Worm (Caenorhabditis elegans) whole organism, L1 larva: Measurements from ENCODE around the gene nlp-24.
A peak's percentile ranks its signal among the peaks of the same experiment; 100 is the strongest.

Experiments
- alr-1 ChIP-seq: fragments of 200-800 bp; sonication (Bioruptor generic); optimal IDR thresholded peaks from 2 replicates; lab custom pipeline; 2018; ENCODE audit warnings: borderline replicate concordance, mild to moderate bottlenecking, missing genetic modification characterization, missing compliant biosample characterization
- aly-2 ChIP-seq: fragments of 150-350 bp; optimal IDR thresholded peaks from 2 replicates; lab custom pipeline; 2014; ENCODE audit warnings: missing biosample characterization, missing genetic modification characterization
- ama-1 ChIP-seq: fragments of 150-350 bp; optimal IDR thresholded peaks from 2 replicates; lab custom pipeline; 2014
- blmp-1 ChIP-seq: fragments of 150-350 bp; optimal IDR thresholded peaks from 2 replicates; lab custom pipeline; 2014; ENCODE audit warnings: missing biosample characterization, missing genetic modification characterization
- dsc-1 ChIP-seq: sonication (generic microtip); optimal IDR thresholded peaks from 2 replicates; lab custom pipeline; 2016; ENCODE audit warnings: mild to moderate bottlenecking, missing genetic modification characterization, missing compliant biosample characterization
- egl-27 ChIP-seq, 2 experiments: fragments of 150-350 bp in 1 of 2; sonication (generic microtip); optimal IDR thresholded peaks; 3 replicates each; lab custom pipeline; 2017 to 2018; ENCODE audit warnings: missing biosample characterization in 2 of 2, missing genetic modification characterization in 2 of 2, missing genetic modification reagents in 2 of 2
- elt-2 ChIP-seq: sonication (generic microtip); optimal IDR thresholded peaks from 2 replicates; lab custom pipeline; 2016; ENCODE audit warnings: missing genetic modification characterization, mild to moderate bottlenecking, inconsistent platforms, missing compliant biosample characterization, missing genetic modification reagents
- elt-3 ChIP-seq, 6 experiments: fragments of 150-350 bp in 1 of 6; sonication (generic microtip); optimal IDR thresholded peaks; 2 replicates each; lab custom pipeline; 2017 to 2018; ENCODE audit warnings: missing biosample characterization in 6 of 6, missing genetic modification characterization in 6 of 6, inconsistent platforms in 1 of 6
- fkh-8 ChIP-seq: sonication (generic microtip); optimal IDR thresholded peaks from 2 replicates; lab custom pipeline; 2016; ENCODE audit warnings: mild to moderate bottlenecking, missing genetic modification characterization, missing compliant biosample characterization
- fos-1 ChIP-seq: fragments of 150-350 bp; optimal IDR thresholded peaks from 2 replicates; lab custom pipeline; 2014; ENCODE audit warnings: missing biosample characterization, missing genetic modification characterization
- grh-1 ChIP-seq: fragments of 200-800 bp; sonication (Bioruptor generic); IDR thresholded peaks from 2 replicates; pipeline ENCODE4 v1.3.6; 2022; ENCODE audit warnings: missing genetic modification reagents, missing genetic modification characterization, missing compliant biosample characterization
- hlh-17 ChIP-seq: fragments of 200-800 bp; sonication (Bioruptor generic); optimal IDR thresholded peaks from 2 replicates; lab custom pipeline; 2018; ENCODE audit warnings: missing genetic modification characterization, mild to moderate bottlenecking, missing compliant biosample characterization, moderate library complexity, borderline replicate concordance
- isw-1 ChIP-seq: fragments of 200-800 bp; sonication (Bioruptor generic); IDR thresholded peaks from 2 replicates; pipeline ENCODE4 v1.3.6; 2022; ENCODE audit warnings: missing genetic modification characterization, missing compliant biosample characterization
- jun-1 ChIP-seq: fragments of 150-350 bp; optimal IDR thresholded peaks from 2 replicates; lab custom pipeline; 2014; ENCODE audit warnings: missing biosample characterization, missing genetic modification reagents, missing genetic modification characterization
- lin-14 ChIP-seq: fragments of 200-800 bp; sonication (Bioruptor generic); optimal IDR thresholded peaks from 2 replicates; lab custom pipeline; 2018; ENCODE audit warnings: mild to moderate bottlenecking, missing genetic modification characterization, moderate library complexity, missing compliant biosample characterization
- mab-9 ChIP-seq: fragments of 200-800 bp; sonication (Bioruptor generic); IDR thresholded peaks from 2 replicates; pipeline ENCODE4 v1.3.6; 2022; ENCODE audit warnings: missing genetic modification reagents, missing genetic modification characterization, missing compliant biosample characterization
- nhr-12 ChIP-seq: sonication (generic microtip); optimal IDR thresholded peaks from 2 replicates; lab custom pipeline; 2017; ENCODE audit warnings: missing biosample characterization, missing genetic modification characterization
- nhr-19 ChIP-seq: fragments of 200-800 bp; sonication (Bioruptor generic); conservative IDR thresholded peaks from 2 replicates; pipeline ENCODE4 v1.3.6; 2022; ENCODE audit warnings: missing genetic modification characterization, missing compliant biosample characterization
- nhr-237 ChIP-seq: fragments of 150-350 bp; optimal IDR thresholded peaks from 2 replicates; lab custom pipeline; 2014; ENCODE audit warnings: missing biosample characterization, missing genetic modification characterization
- nhr-28 ChIP-seq: fragments of 150-350 bp; optimal IDR thresholded peaks from 2 replicates; lab custom pipeline; 2014; ENCODE audit warnings: missing biosample characterization, missing genetic modification characterization
- nhr-47 ChIP-seq: sonication (generic microtip); optimal IDR thresholded peaks from 2 replicates; lab custom pipeline; 2016; ENCODE audit warnings: mild to moderate bottlenecking, missing genetic modification characterization, moderate library complexity, missing compliant biosample characterization
- nhr-71 ChIP-seq: sonication (generic microtip); optimal IDR thresholded peaks from 2 replicates; lab custom pipeline; 2016; ENCODE audit warnings: mild to moderate bottlenecking, missing genetic modification characterization, moderate library complexity, missing compliant biosample characterization
- nhr-85 ChIP-seq: sonication (generic microtip); peaks from one replicate; lab custom pipeline; 2016; ENCODE audit warnings: missing genetic modification characterization, inconsistent platforms, missing compliant biosample characterization
- skn-1 ChIP-seq: fragments of 150-350 bp; optimal IDR thresholded peaks from 2 replicates; lab custom pipeline; 2014; ENCODE audit warnings: missing biosample characterization, missing genetic modification characterization
- snu-23 ChIP-seq: sonication (generic microtip); optimal IDR thresholded peaks from 2 replicates; lab custom pipeline; 2016; ENCODE audit warnings: missing genetic modification characterization, missing compliant biosample characterization
- sptf-1 ChIP-seq: fragments of 150-350 bp; optimal IDR thresholded peaks from 2 replicates; lab custom pipeline; 2014; ENCODE audit warnings: missing biosample characterization, missing genetic modification characterization
- sup-37 ChIP-seq: fragments of 200-800 bp; sonication (Bioruptor generic); optimal IDR thresholded peaks from 2 replicates; lab custom pipeline; 2018; ENCODE audit warnings: mild to moderate bottlenecking, missing genetic modification characterization, missing compliant biosample characterization
- tlp-1 ChIP-seq: fragments of 150-350 bp; optimal IDR thresholded peaks from 2 replicates; lab custom pipeline; 2014; ENCODE audit warnings: missing biosample characterization, missing genetic modification characterization
- zag-1 ChIP-seq: fragments of 150-350 bp; optimal IDR thresholded peaks from 2 replicates; lab custom pipeline; 2014; ENCODE audit warnings: missing biosample characterization, missing genetic modification characterization
- ztf-11 ChIP-seq, 2 experiments: sonication (generic microtip); optimal IDR thresholded peaks; 2 replicates each; lab custom pipeline; 2016 to 2017; ENCODE audit warnings: missing genetic modification characterization in 2 of 2, missing biosample characterization in 1 of 2, missing compliant biosample characterization in 1 of 2
- ztf-4 ChIP-seq: fragments of 150-350 bp; optimal IDR thresholded peaks from 2 replicates; lab custom pipeline; 2014; ENCODE audit warnings: missing biosample characterization, missing genetic modification characterization

The nlp-24 gene

DNA sequence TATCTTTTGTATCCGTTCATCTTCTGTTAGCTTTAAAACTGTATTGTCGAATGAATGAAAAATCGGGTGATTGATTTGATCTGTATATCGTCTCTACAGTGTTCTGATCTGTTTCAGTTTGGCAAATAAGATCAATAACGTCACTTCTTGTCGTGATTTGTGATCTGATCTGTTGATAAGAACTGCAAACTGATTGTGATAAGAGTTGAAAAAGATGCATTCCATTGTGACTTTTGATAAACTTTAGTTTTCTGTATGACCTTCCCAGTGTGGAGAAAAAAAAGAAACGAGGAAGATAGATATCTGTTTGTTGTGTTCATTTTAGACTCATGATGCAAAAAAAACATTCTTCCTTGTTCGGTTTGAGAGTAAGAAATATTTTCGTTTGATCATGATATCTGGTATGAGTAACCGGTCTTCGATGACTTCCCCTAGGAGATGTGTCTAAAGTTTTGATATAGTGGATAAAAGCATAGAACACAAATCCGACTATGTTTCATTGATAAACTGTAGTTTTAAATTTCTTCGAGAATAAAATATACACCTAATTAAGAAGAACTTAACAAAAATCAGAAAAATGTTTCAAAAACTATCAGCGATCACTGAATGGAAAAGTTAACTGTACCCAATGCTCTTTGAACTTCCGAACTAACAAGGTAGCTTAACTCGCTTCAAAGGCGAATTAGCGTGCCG is 1.2 kb upstream of the nlp-24 start (continued):
- no peak for TF ChIP-seq nhr-12
- TF ChIP-seq grh-1 (GFP tag; lab: Robert Waterston, UW), result no peak
- no peak for TF ChIP-seq mab-9 (GFP tag; lab: Robert Waterston, UW)
- TF ChIP-seq blmp-1 (tag; lab: Kevin White, UChicago), result peak; percentile 5
- no peak for TF ChIP-seq ztf-11 (tag; optimal IDR thresholded peaks at IDR 0.05; lab: Kevin White, UChicago)
- no peak for TF ChIP-seq nhr-28 (tag; lab: Kevin White, UChicago)
- no peak for TF ChIP-seq sptf-1 (tag; lab: Kevin White, UChicago)
- no peak for TF ChIP-seq ztf-4
- TF ChIP-seq zag-1, result no peak
- no peak for TF ChIP-seq fkh-8 (tag; lab: Kevin White, UChicago)
- peak; percentile 49 for TF ChIP-seq snu-23 (GFP tag; lab: Kevin White, UChicago)
- no peak for TF ChIP-seq fos-1 (tag; lab: Kevin White, UChicago)
- peak; percentile 64 for TF ChIP-seq nhr-71 (tag; lab: Kevin White, UChicago)
- TF ChIP-seq elt-2 (tag; lab: Kevin White, UChicago), result peak; percentile 89
- no peak for TF ChIP-seq aly-2 (tag; lab: Kevin White, UChicago)

DNA sequence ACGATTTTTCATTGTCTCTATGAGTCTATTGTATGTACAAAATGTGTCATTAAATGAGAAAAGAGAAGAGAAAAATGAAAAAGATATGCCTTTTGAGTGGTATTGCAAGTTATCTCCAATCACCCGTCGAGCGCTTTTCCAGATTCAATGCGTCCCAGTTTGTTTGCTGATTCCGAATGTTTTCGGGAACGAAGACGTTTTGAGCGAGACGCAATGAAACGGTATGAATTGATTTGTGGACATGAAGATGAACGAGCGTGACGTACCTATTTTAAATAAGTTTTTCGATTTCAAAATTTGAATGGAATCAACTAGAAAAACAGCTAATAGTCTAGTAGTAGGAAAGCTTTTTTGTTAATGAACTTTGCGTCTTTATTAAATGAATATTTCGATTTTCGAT is 637 bp downstream of the nlp-24 start:
- TF ChIP-seq isw-1 (GFP tag; lab: Robert Waterston, UW), result no peak
- TF ChIP-seq ama-1 (lab: Kevin White, UChicago), result peak; percentile 26
- TF ChIP-seq hlh-17 (GFP tag; lab: Kevin White, UChicago), result no peak
- TF ChIP-seq ztf-11 (tag; optimal IDR thresholded peaks at IDR 0.05; lab: Kevin White, UChicago), result no peak
- peak; percentile 62 for TF ChIP-seq nhr-85
- peak in 1 of 6 experiments; percentile 22 for TF ChIP-seq elt-3 (tag; optimal IDR thresholded peaks at IDR 0.05; lab: Kevin White, UChicago)
- TF ChIP-seq jun-1 (tag; lab: Kevin White, UChicago), result no peak
- no peak for TF ChIP-seq nhr-237
- no peak for TF ChIP-seq alr-1 (tag; lab: Kevin White, UChicago)
- no peak for TF ChIP-seq sup-37 (GFP tag; lab: Kevin White, UChicago)

ce11 chrV:11618173-11618572 is 2.0 kb downstream of the nlp-24 start, which contains the start of gene glb-15:
Gene glb-15 (minus strand): TSS chrV:11618273.
- no peak for TF ChIP-seq nhr-85
- TF ChIP-seq, all 84 proteins: peak for 0

DNA sequence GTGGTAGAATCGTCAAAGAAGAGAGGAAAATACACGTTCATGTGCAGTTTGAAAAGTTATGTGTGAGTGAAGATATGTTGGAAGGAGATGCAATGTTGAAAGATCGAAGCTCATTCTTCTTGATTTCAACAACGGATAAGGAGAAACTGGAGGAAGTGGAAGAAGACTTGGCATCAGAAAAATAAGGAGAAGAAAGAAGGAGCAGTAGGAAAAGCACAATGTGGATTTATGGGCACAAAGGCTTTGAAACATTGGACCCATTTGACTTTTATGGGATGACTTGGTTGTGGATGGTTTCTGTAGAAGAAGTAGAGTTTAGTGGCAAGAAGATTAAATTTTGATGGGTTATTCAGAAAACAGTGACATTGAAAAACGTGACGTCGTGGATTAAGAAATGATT is 3.9 kb downstream of the nlp-24 start:
- TF ChIP-seq egl-27 (tag; optimal IDR thresholded peaks at IDR 0.05; lab: Kevin White, UChicago) (no peak), mab-9 (GFP tag; lab: Robert Waterston, UW) (0 out of 2 replicates have a peak, but pooled peaks have one; percentile 14), lin-14 (peak; percentile 1), nhr-19 (GFP tag; lab: Robert Waterston, UW) (no peak), nhr-71 (tag; lab: Kevin White, UChicago) (no peak), grh-1 (GFP tag; lab: Robert Waterston, UW) (no peak)

ce11 chrV:11621276-11621675 is 5.1 kb downstream of the nlp-24 start:
- TF ChIP-seq lin-14, result peak; percentile 33
- TF ChIP-seq skn-1, result no peak
- TF ChIP-seq, all 84 proteins: peak for 1

DNA sequence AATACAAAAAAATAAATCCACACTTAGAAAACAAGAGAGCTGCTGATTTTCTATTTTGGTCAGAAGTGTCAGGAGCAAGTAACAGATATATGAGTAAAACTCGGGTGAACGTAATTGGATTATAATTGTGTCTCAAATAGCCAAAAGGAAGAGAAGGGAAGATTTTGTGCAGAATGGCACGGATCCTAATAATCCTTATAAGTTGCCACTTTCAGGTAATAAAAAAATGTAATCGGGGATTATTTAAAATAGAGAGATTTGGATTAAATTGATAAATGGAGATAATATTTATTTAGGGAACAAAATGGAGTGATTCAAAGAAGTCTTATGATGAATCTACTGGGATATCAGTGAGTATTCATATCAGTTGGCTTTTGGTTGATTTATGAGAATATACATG is 8.8 kb downstream of the nlp-24 start:
- TF ChIP-seq nhr-47 (tag; lab: Kevin White, UChicago) (peak; percentile 19), tlp-1 (no peak), dsc-1 (tag; lab: Kevin White, UChicago) (peak; percentile 95)
